Worm (Caenorhabditis elegans): ENCODE data around the gene F11A5.16.

The F11A5.16 gene

ce11 chrV:16210257-16211002, at the start of gene F11A5.16:
Gene F11A5.16, plus strand, starts transcription at chrV:16210952.
- no peak for TF ChIP-seq nhr-19 (GFP tag; conservative IDR thresholded peaks at IDR 0.05)
- TF ChIP-seq unc-86 (tag; optimal IDR thresholded peaks at IDR 0.05): no peak
- TF ChIP-seq aly-2 (tag; optimal IDR thresholded peaks at IDR 0.05): no peak
- no peak for TF ChIP-seq unc-130 (tag; optimal IDR thresholded peaks at IDR 0.05)

ce11 chrV:16162124-16162735, 48.5 kb upstream of the F11A5.16 start, which contains the start of the genes str-109 and F10A3.11:
Gene str-109, minus strand, starts transcription at chrV:16162224.
Gene F10A3.11, plus strand, starts transcription at chrV:16162685.
- TF ChIP-seq nhr-28 (tag; optimal IDR thresholded peaks at IDR 0.05): no peak
- TF ChIP-seq nhr-47 (tag; optimal IDR thresholded peaks at IDR 0.05): no peak
- no peak for TF ChIP-seq ceh-8 (GFP tag; optimal IDR thresholded peaks at IDR 0.05)
- TF ChIP-seq egl-13 (tag; optimal IDR thresholded peaks at IDR 0.05): no peak
- TF ChIP-seq jun-1 (tag; optimal IDR thresholded peaks at IDR 0.05): no peak
- TF ChIP-seq F16B12.6 (tag; optimal IDR thresholded peaks at IDR 0.05): no peak
- TF ChIP-seq efl-1 (optimal IDR thresholded peaks at IDR 0.05): no peak
- no peak for TF ChIP-seq efl-1 (GFP tag; optimal IDR thresholded peaks at IDR 0.05 in 1 of 2)
- TF ChIP-seq ets-5 (GFP tag; IDR thresholded peaks at IDR 0.05): no peak
- TF ChIP-seq blmp-1 (tag; optimal IDR thresholded peaks at IDR 0.05): no peak
- no peak for TF ChIP-seq aha-1 (tag; optimal IDR thresholded peaks at IDR 0.05)
- TF ChIP-seq dpl-1 (GFP tag; optimal IDR thresholded peaks at IDR 0.05): no peak
- no peak for TF ChIP-seq fkh-8 (tag; optimal IDR thresholded peaks at IDR 0.05)
- no peak for TF ChIP-seq ceh-63 (GFP tag; optimal IDR thresholded peaks at IDR 0.05)
- no peak for TF ChIP-seq hlh-4 (tag; optimal IDR thresholded peaks at IDR 0.05)
- TF ChIP-seq unc-30 (tag; optimal IDR thresholded peaks at IDR 0.05): no peak
- TF ChIP-seq nhr-84 (tag; optimal IDR thresholded peaks at IDR 0.05): no peak

- TF ChIP-seq ztf-11 (tag; optimal IDR thresholded peaks at IDR 0.05) (no peak), zag-1 (tag; optimal IDR thresholded peaks at IDR 0.05) (no peak), jun-1 (tag; optimal IDR thresholded peaks at IDR 0.05) (no peak), ces-1 (GFP tag; optimal IDR thresholded peaks at IDR 0.05) (no peak), nhr-71 (tag; optimal IDR thresholded peaks at IDR 0.05) (no peak), rnt-1 (tag; optimal IDR thresholded peaks at IDR 0.05) (no peak), nhr-47 (tag; optimal IDR thresholded peaks at IDR 0.05) (no peak), egl-13 (tag; optimal IDR thresholded peaks at IDR 0.05) (no peak), unc-98 (GFP tag; IDR thresholded peaks at IDR 0.05) (no peak), nhr-19 (GFP tag; conservative IDR thresholded peaks at IDR 0.05) (no peak), mef-2 (tag; optimal IDR thresholded peaks at IDR 0.05) (no peak), C04F5.9 (tag; optimal IDR thresholded peaks at IDR 0.05) (no peak), ceh-88 (GFP tag; IDR thresholded peaks at IDR 0.05) (no peak), C34B4.2 (tag; optimal IDR thresholded peaks at IDR 0.05) (no peak), tbx-2 (tag; optimal IDR thresholded peaks at IDR 0.05) (no peak), pag-3 (tag; optimal IDR thresholded peaks at IDR 0.05; ENCODE audit: borderline replicate concordance, insufficient read depth) (no peak), sox-4 (tag; optimal IDR thresholded peaks at IDR 0.05) (no peak), lin-13 (GFP tag; optimal IDR thresholded peaks at IDR 0.05) (no peak), nhr-12 (tag; optimal IDR thresholded peaks at IDR 0.05) (no peak), C16A3.4 (tag; optimal IDR thresholded peaks at IDR 0.05) (no peak)
Observed at ce11 chrV:16163719-16164118, 47.0 kb upstream of the F11A5.16 start, which contains the start of gene F10A3.12. Gene F10A3.12, plus strand, starts transcription at chrV:16164019.

- TF ChIP-seq egl-27 (tag; optimal IDR thresholded peaks at IDR 0.05) (no peak), hpl-2 (GFP tag; optimal IDR thresholded peaks at IDR 0.05) (no peak), ceh-90 (tag; optimal IDR thresholded peaks at IDR 0.05) (no peak), ces-1 (GFP tag; optimal IDR thresholded peaks at IDR 0.05) (no peak), nhr-19 (GFP tag; conservative IDR thresholded peaks at IDR 0.05) (no peak), mep-1 (tag; optimal IDR thresholded peaks at IDR 0.05) (no peak), nhr-12 (tag; optimal IDR thresholded peaks at IDR 0.05) (no peak)
Observed at ce11 chrV:16165936-16166335, 44.8 kb upstream of the F11A5.16 start, which contains the start of gene str-108. Gene str-108, plus strand, starts transcription at chrV:16166236.
